Fruit fly (Drosophila melanogaster) whole organism, embryonic: ENCODE measurements around the gene CG14221.

Experiments used
- Aef1 ChIP-seq: fragments of 200-800 bp; sonication (Bioruptor generic); IDR thresholded peaks from 3 replicates; pipeline ENCODE4 v1.3.6; 2022; ENCODE audit warnings: missing biosample characterization, missing genetic modification characterization
- Atf-2 ChIP-seq: fragments of 200-800 bp; sonication (Bioruptor generic); optimal IDR thresholded peaks from 2 replicates; lab custom pipeline; 2016; ENCODE audit warnings: missing biosample characterization, missing genetic modification characterization
- B-H2 ChIP-seq: fragments of 200-800 bp; sonication (Bioruptor generic); optimal IDR thresholded peaks from 2 replicates; lab custom pipeline; 2018; ENCODE audit warnings: missing biosample characterization, mild to moderate bottlenecking, missing genetic modification characterization
- Bgb ChIP-seq: fragments of 200-800 bp; sonication (Bioruptor generic); IDR thresholded peaks from 2 replicates; pipeline ENCODE4 v1.3.6; 2022; ENCODE audit warnings: missing biosample characterization, missing genetic modification characterization; ENCODE audit not compliant: partially characterized antibody
- CG1233 ChIP-seq: fragments of 200-800 bp; sonication (Bioruptor generic); optimal IDR thresholded peaks from 4 replicates; lab custom pipeline; 2018; ENCODE audit warnings: missing biosample characterization, mild to moderate bottlenecking, missing genetic modification characterization
- CG13296 ChIP-seq: fragments of 200-800 bp; sonication (Bioruptor generic); optimal IDR thresholded peaks from 3 replicates; lab custom pipeline; 2018; ENCODE audit warnings: missing biosample characterization, mild to moderate bottlenecking, missing genetic modification characterization
- CG15269 ChIP-seq: fragments of 200-800 bp; sonication (Bioruptor generic); optimal IDR thresholded peaks from 2 replicates; lab custom pipeline; 2018; ENCODE audit warnings: missing biosample characterization, mild to moderate bottlenecking, missing genetic modification characterization, moderate library complexity
- CG16779 ChIP-seq: fragments of 200-800 bp; sonication (Bioruptor generic); IDR thresholded peaks from 2 replicates; pipeline ENCODE4 v1.3.6; 2022; ENCODE audit warnings: missing biosample characterization, missing genetic modification characterization
- CG16815 ChIP-seq: fragments of 200-800 bp; sonication (Bioruptor generic); optimal IDR thresholded peaks from 3 replicates; lab custom pipeline; 2017; ENCODE audit warnings: missing biosample characterization, mild to moderate bottlenecking, missing genetic modification characterization
- CG17829 ChIP-seq: fragments of 200-800 bp; optimal IDR thresholded peaks from 2 replicates; lab custom pipeline; 2019; ENCODE audit warnings: missing biosample characterization, mild to moderate bottlenecking, missing genetic modification characterization, moderate library complexity
- CG18476 ChIP-seq: fragments of 200-800 bp; sonication (Bioruptor generic); optimal IDR thresholded peaks from 2 replicates; lab custom pipeline; 2016; ENCODE audit warnings: missing biosample characterization, mild to moderate bottlenecking, missing genetic modification characterization
- CG30403 ChIP-seq: fragments of 200-800 bp; sonication (Bioruptor generic); optimal IDR thresholded peaks from 3 replicates; lab custom pipeline; 2016; ENCODE audit warnings: missing biosample characterization, missing genetic modification characterization
- CG31365 ChIP-seq: fragments of 200-800 bp; sonication (Bioruptor generic); optimal IDR thresholded peaks from 2 replicates; lab custom pipeline; 2018; ENCODE audit warnings: missing biosample characterization, mild to moderate bottlenecking, missing genetic modification characterization
- CG3281 ChIP-seq: fragments of 200-800 bp; sonication (Bioruptor generic); optimal IDR thresholded peaks from 3 replicates; lab custom pipeline; 2017; ENCODE audit warnings: missing biosample characterization, mild to moderate bottlenecking, missing genetic modification characterization
- CG7271 ChIP-seq: fragments of 200-800 bp; sonication (Bioruptor generic); optimal IDR thresholded peaks from 2 replicates; lab custom pipeline; 2018; ENCODE audit warnings: missing biosample characterization, mild to moderate bottlenecking, missing genetic modification characterization, moderate library complexity
- CG7357 ChIP-seq: fragments of 200-800 bp; sonication (Bioruptor generic); IDR thresholded peaks from 3 replicates; pipeline ENCODE4 v1.3.6; 2022; ENCODE audit warnings: missing biosample characterization, missing genetic modification characterization
- CG8089 ChIP-seq: fragments of 200-800 bp; sonication (Bioruptor generic); optimal IDR thresholded peaks from 3 replicates; lab custom pipeline; 2016; ENCODE audit warnings: missing biosample characterization, missing genetic modification characterization
- CG9215 ChIP-seq: fragments of 200-800 bp; sonication (Bioruptor generic); IDR thresholded peaks from 2 replicates; pipeline ENCODE4 v1.3.6; 2022; ENCODE audit warnings: missing biosample characterization, missing genetic modification characterization
- CkIIα-i1 ChIP-seq: fragments of 200-800 bp; sonication (Bioruptor generic); IDR thresholded peaks from 2 replicates; pipeline ENCODE4 v1.3.6; 2022; ENCODE audit warnings: missing biosample characterization, missing genetic modification characterization
- Dek ChIP-seq: fragments of 200-800 bp; sonication (Bioruptor generic); optimal IDR thresholded peaks from 3 replicates; lab custom pipeline; 2019; ENCODE audit warnings: missing biosample characterization, mild to moderate bottlenecking, missing genetic modification characterization, moderate library complexity
- Doc3 ChIP-seq: fragments of 200-800 bp; sonication (Bioruptor generic); IDR thresholded peaks from 3 replicates; pipeline ENCODE4 v1.3.6; 2022; ENCODE audit warnings: missing biosample characterization, missing genetic modification characterization; ENCODE audit not compliant: partially characterized antibody
- Ets97D ChIP-seq: fragments of 200-800 bp; sonication (Bioruptor generic); optimal IDR thresholded peaks from 3 replicates; lab custom pipeline; 2016; ENCODE audit warnings: missing biosample characterization, missing genetic modification characterization
- H15 ChIP-seq: fragments of 200-800 bp; sonication (Bioruptor generic); IDR thresholded peaks from 3 replicates; pipeline ENCODE4 v1.3.6; 2022; ENCODE audit warnings: missing biosample characterization, missing genetic modification characterization
- Kr ChIP-seq: fragments of 200-800 bp; sonication (Bioruptor generic); optimal IDR thresholded peaks from 2 replicates; lab custom pipeline; 2017; ENCODE audit warnings: missing biosample characterization, mild to moderate bottlenecking, missing genetic modification characterization
- Med ChIP-seq: fragments of 200-800 bp; sonication (Bioruptor generic); peaks from one replicate; lab custom pipeline; 2016; ENCODE audit warnings: missing biosample characterization, missing genetic modification characterization, mild to moderate bottlenecking, inconsistent platforms, moderate library complexity
- NK7.1 ChIP-seq: fragments of 200-800 bp; sonication (Bioruptor generic); optimal IDR thresholded peaks from 3 replicates; lab custom pipeline; 2016; ENCODE audit warnings: missing biosample characterization, missing genetic modification characterization
- PHDP ChIP-seq: fragments of 200-800 bp; sonication (Bioruptor generic); optimal IDR thresholded peaks from 3 replicates; lab custom pipeline; 2018; ENCODE audit warnings: missing biosample characterization, mild to moderate bottlenecking, missing genetic modification characterization, moderate library complexity
- Pdp1 ChIP-seq, 2 experiments: fragments of 200-800 bp; sonication (Bioruptor generic); optimal IDR thresholded peaks; 3 replicates each; lab custom pipeline; 2016; ENCODE audit warnings: missing biosample characterization in 2 of 2, missing genetic modification characterization in 2 of 2, mild to moderate bottlenecking in 1 of 2, moderate library complexity in 1 of 2
- Ptx1 ChIP-seq: fragments of 200-800 bp; sonication (Bioruptor generic); IDR thresholded peaks from 2 replicates; pipeline ENCODE4 v1.3.6; 2022; ENCODE audit warnings: missing biosample characterization, missing genetic modification characterization
- Side ChIP-seq: fragments of 200-800 bp; sonication (Bioruptor generic); optimal IDR thresholded peaks from 2 replicates; lab custom pipeline; 2016; ENCODE audit warnings: missing biosample characterization, missing genetic modification characterization
- Spps ChIP-seq: fragments of 200-800 bp; sonication (Bioruptor generic); optimal IDR thresholded peaks from 2 replicates; lab custom pipeline; 2018; ENCODE audit warnings: missing biosample characterization, mild to moderate bottlenecking, missing genetic modification characterization
- Stat92E ChIP-seq, 3 experiments: fragments of >200 bp in 2 of 3; fragments of 200-800 bp in 1 of 3; sonication (Bioruptor generic) in 1 of 3; optimal IDR thresholded peaks; 2 replicates each; lab custom pipeline; 2017 to 2019; ENCODE audit warnings: missing biosample characterization in 3 of 3, missing genetic modification characterization in 3 of 3, mild to moderate bottlenecking in 1 of 3, moderate library complexity in 1 of 3
- Xrp1 ChIP-seq: fragments of 200-800 bp; sonication (Bioruptor generic); IDR thresholded peaks from 2 replicates; pipeline ENCODE4 v1.3.6; 2022; ENCODE audit warnings: missing biosample characterization, missing genetic modification characterization
- ase ChIP-seq: fragments of 200-800 bp; sonication (Bioruptor generic); IDR thresholded peaks from 3 replicates; pipeline ENCODE4 v1.3.6; 2022; ENCODE audit warnings: missing biosample characterization, missing genetic modification characterization
- chif ChIP-seq, 2 experiments: fragments of 200-800 bp; sonication (Bioruptor generic); optimal IDR thresholded peaks; 3 replicates each; lab custom pipeline; 2016; ENCODE audit warnings: missing biosample characterization in 2 of 2, missing genetic modification characterization in 2 of 2
- grau ChIP-seq: fragments of 200-800 bp; optimal IDR thresholded peaks from 3 replicates; lab custom pipeline; 2019; ENCODE audit warnings: missing biosample characterization, mild to moderate bottlenecking, missing genetic modification characterization, moderate library complexity
- hbn ChIP-seq: fragments of 200-800 bp; sonication (Bioruptor generic); IDR thresholded peaks from 2 replicates; pipeline ENCODE4 v1.3.6; 2022; ENCODE audit warnings: missing biosample characterization, missing genetic modification characterization; ENCODE audit not compliant: partially characterized antibody
- lmd ChIP-seq: fragments of 200-800 bp; sonication (Bioruptor generic); IDR thresholded peaks from 2 replicates; pipeline ENCODE4 v1.3.6; 2022; ENCODE audit warnings: missing biosample characterization, missing genetic modification characterization
- maf-S ChIP-seq: fragments of 200-800 bp; sonication (Bioruptor generic); optimal IDR thresholded peaks from 2 replicates; lab custom pipeline; 2016; ENCODE audit warnings: missing biosample characterization, missing genetic modification characterization
- mld ChIP-seq: fragments of 200-800 bp; sonication (Bioruptor generic); IDR thresholded peaks from 3 replicates; pipeline ENCODE4 v1.3.6; 2022; ENCODE audit warnings: missing biosample characterization, missing genetic modification characterization; ENCODE audit not compliant: partially characterized antibody
- pnt ChIP-seq: fragments of 200-800 bp; sonication (Bioruptor generic); optimal IDR thresholded peaks from 3 replicates; lab custom pipeline; 2016; ENCODE audit warnings: missing biosample characterization, missing genetic modification characterization
- ranshi ChIP-seq: fragments of 200-800 bp; sonication (Bioruptor generic); IDR thresholded peaks from 2 replicates; pipeline ENCODE4 v1.3.6; 2022; ENCODE audit warnings: missing biosample characterization, missing genetic modification characterization
- repo ChIP-seq: fragments of 200-800 bp; sonication (Bioruptor generic); optimal IDR thresholded peaks from 2 replicates; lab custom pipeline; 2016; ENCODE audit warnings: missing biosample characterization, missing genetic modification characterization
- rib ChIP-seq: fragments of 200-800 bp; sonication (Bioruptor generic); IDR thresholded peaks from 2 replicates; pipeline ENCODE4 v1.3.6; 2022; ENCODE audit warnings: missing biosample characterization, missing genetic modification characterization
- run ChIP-seq: fragments of 200-800 bp; sonication (Bioruptor generic); optimal IDR thresholded peaks from 3 replicates; lab custom pipeline; 2018; ENCODE audit warnings: missing biosample characterization, mild to moderate bottlenecking, missing genetic modification characterization
- ssp ChIP-seq: fragments of 200-800 bp; sonication (Bioruptor generic); IDR thresholded peaks from 2 replicates; pipeline ENCODE4 v1.3.6; 2022; ENCODE audit warnings: missing biosample characterization, missing genetic modification characterization
- tll ChIP-seq, 2 experiments: fragments of 200-800 bp in 1 of 2; fragments of >200 bp in 1 of 2; sonication (Bioruptor generic) in 1 of 2; optimal IDR thresholded peaks; 2 replicates each; lab custom pipeline; 2017 to 2019; ENCODE audit warnings: missing biosample characterization in 2 of 2, missing genetic modification characterization in 2 of 2, mild to moderate bottlenecking in 1 of 2, moderate library complexity in 1 of 2
- tx ChIP-seq: fragments of 200-800 bp; sonication (Bioruptor generic); optimal IDR thresholded peaks from 2 replicates; lab custom pipeline; 2016; ENCODE audit warnings: missing biosample characterization, missing genetic modification characterization
- wek ChIP-seq: fragments of 200-800 bp; sonication (Bioruptor generic); optimal IDR thresholded peaks from 3 replicates; lab custom pipeline; 2018; ENCODE audit warnings: missing biosample characterization, mild to moderate bottlenecking, missing genetic modification characterization, moderate library complexity

CG14221 gene

dm6 chrX:19663859-19664728 is 43.0 kb upstream of the CG14221 start, which contains the start of the genes CG14223 and Ssu72 (continued):
- no peak for TF ChIP-seq tll (GFP tag; optimal IDR thresholded peaks at IDR 0.05; lab: Kevin White, UChicago)
- no peak for TF ChIP-seq B-H2
- no peak for TF ChIP-seq CG9215
- no peak for TF ChIP-seq CG16779
- TF ChIP-seq CG3281 = no peak
- no peak for TF ChIP-seq Dek (tag; lab: Kevin White, UChicago)
- no peak for TF ChIP-seq Spps (tag; lab: Kevin White, UChicago)
- TF ChIP-seq H15 (GFP tag; lab: Robert Waterston, UW) = no peak
- TF ChIP-seq CG7271 = no peak
- no peak for TF ChIP-seq CG1233 (GFP tag; lab: Kevin White, UChicago)
- no peak for TF ChIP-seq maf-S (GFP tag; lab: Kevin White, UChicago)
- TF ChIP-seq CG16815 (GFP tag; lab: Kevin White, UChicago) = no peak
- peak; percentile 80 for TF ChIP-seq Doc3 (GFP tag; lab: Robert Waterston, UW)
- TF ChIP-seq NK7.1 (GFP tag; lab: Kevin White, UChicago) = no peak
- TF ChIP-seq chif (GFP tag; optimal IDR thresholded peaks at IDR 0.05; lab: Kevin White, UChicago) = no peak
- no peak for TF ChIP-seq pnt (GFP tag; lab: Kevin White, UChicago)
- peak; percentile 29 for TF ChIP-seq CG30403 (GFP tag; lab: Kevin White, UChicago)
- TF ChIP-seq Ets97D (GFP tag; lab: Kevin White, UChicago) = peak; percentile 33
- TF ChIP-seq tx (GFP tag; lab: Kevin White, UChicago) = no peak
- no peak for TF ChIP-seq Ptx1
- no peak for TF ChIP-seq rib (GFP tag; lab: Robert Waterston, UW)
- TF ChIP-seq PHDP (tag; lab: Kevin White, UChicago) = no peak
- no peak for TF ChIP-seq Kr (GFP tag; lab: Kevin White, UChicago)
- TF ChIP-seq grau (tag; lab: Kevin White, UChicago) = no peak
- peak; percentile 82 for TF ChIP-seq Med
- no peak for TF ChIP-seq CG15269 (tag; lab: Kevin White, UChicago)
- no peak for TF ChIP-seq lmd (GFP tag; lab: Robert Waterston, UW)
- no peak for TF ChIP-seq Xrp1 (GFP tag; lab: Robert Waterston, UW)
- no peak for TF ChIP-seq repo (GFP tag; lab: Kevin White, UChicago)
- TF ChIP-seq CG8089 (GFP tag; lab: Kevin White, UChicago) = no peak
- TF ChIP-seq Side (GFP tag; lab: Kevin White, UChicago) = no peak
- no peak for TF ChIP-seq CG17829
- TF ChIP-seq CG18476 (GFP tag; lab: Kevin White, UChicago) = no peak
- no peak for TF ChIP-seq ssp (GFP tag; lab: Robert Waterston, UW)
- no peak for TF ChIP-seq wek (GFP tag; lab: Kevin White, UChicago)
- no peak for TF ChIP-seq CkIIα-i1 (GFP tag; lab: Robert Waterston, UW)
- TF ChIP-seq Atf-2 = no peak
- no peak for TF ChIP-seq Pdp1 (GFP tag; optimal IDR thresholded peaks at IDR 0.05; lab: Kevin White, UChicago)
- TF ChIP-seq CG31365 = no peak
- no peak for TF ChIP-seq ranshi
- TF ChIP-seq CG13296 = no peak
- TF ChIP-seq Bgb = peak; percentile 81
- 0 out of 3 replicates have a peak, but pooled peaks have one; percentile 44 for TF ChIP-seq mld (GFP tag; lab: Robert Waterston, UW)
- TF ChIP-seq run (tag; lab: Kevin White, UChicago) = no peak
- no peak for TF ChIP-seq Stat92E (GFP tag; optimal IDR thresholded peaks at IDR 0.05; lab: Kevin White, UChicago)
- no peak for TF ChIP-seq CG7357
- no peak; the same call in 2 of the 3 replicates for TF ChIP-seq Aef1 (GFP tag; lab: Robert Waterston, UW)
- peak; percentile 73 for TF ChIP-seq hbn
- no peak for TF ChIP-seq ase
